Fruit fly (Drosophila melanogaster) whole organism, embryonic: ENCODE measurements around the gene Exo70.

Source experiments
- Abd-B ChIP-seq: fragments of 200-800 bp; sonication (Bioruptor generic); optimal IDR thresholded peaks from 2 replicates; lab custom pipeline; 2018; ENCODE audit warnings: missing biosample characterization, mild to moderate bottlenecking, missing genetic modification characterization, moderate library complexity
- Atf3 ChIP-seq: fragments of 200-800 bp; sonication (Bioruptor generic); optimal IDR thresholded peaks from 3 replicates; lab custom pipeline; 2016; ENCODE audit warnings: missing biosample characterization, missing genetic modification characterization
- CG11560 ChIP-seq: fragments of 200-800 bp; sonication (Bioruptor generic); IDR thresholded peaks from 3 replicates; pipeline ENCODE4 v1.3.6; 2022; ENCODE audit warnings: missing biosample characterization, missing genetic modification characterization
- CG12942 ChIP-seq: fragments of 200-800 bp; sonication (Bioruptor generic); optimal IDR thresholded peaks from 3 replicates; lab custom pipeline; 2016; ENCODE audit warnings: missing biosample characterization, missing genetic modification characterization
- CG13424 ChIP-seq: fragments of 200-800 bp; sonication (Bioruptor generic); optimal IDR thresholded peaks from 2 replicates; lab custom pipeline; 2019; ENCODE audit warnings: missing biosample characterization, mild to moderate bottlenecking, missing genetic modification characterization, moderate library complexity
- CG13624 ChIP-seq: fragments of 200-800 bp; sonication (Bioruptor generic); optimal IDR thresholded peaks from 2 replicates; lab custom pipeline; 2016; ENCODE audit warnings: missing biosample characterization, missing genetic modification characterization
- CG15514 ChIP-seq: fragments of 200-800 bp; sonication (Bioruptor generic); optimal IDR thresholded peaks from 3 replicates; lab custom pipeline; 2017; ENCODE audit warnings: missing biosample characterization, missing genetic modification characterization, mild to moderate bottlenecking, moderate library complexity, missing genetic modification reagents
- CG1602 ChIP-seq: fragments of 200-800 bp; sonication (Bioruptor generic); optimal IDR thresholded peaks from 3 replicates; lab custom pipeline; 2016; ENCODE audit warnings: missing biosample characterization, missing genetic modification characterization
- CG17328 ChIP-seq: fragments of 200-800 bp; sonication (Bioruptor generic); IDR thresholded peaks from 2 replicates; pipeline ENCODE4 v1.3.6; 2022; ENCODE audit warnings: missing biosample characterization, missing genetic modification characterization
- CG18262 ChIP-seq: fragments of 200-800 bp; optimal IDR thresholded peaks from 3 replicates; lab custom pipeline; 2019; ENCODE audit warnings: missing biosample characterization, mild to moderate bottlenecking, missing genetic modification characterization, moderate library complexity
- CG18619 ChIP-seq: fragments of 200-800 bp; sonication (Bioruptor generic); optimal IDR thresholded peaks from 3 replicates; lab custom pipeline; 2017; ENCODE audit warnings: missing biosample characterization, mild to moderate bottlenecking, missing genetic modification characterization
- CG2129 ChIP-seq: fragments of 200-800 bp; sonication (Bioruptor generic); IDR thresholded peaks from 2 replicates; pipeline ENCODE4 v1.3.6; 2022; ENCODE audit warnings: missing biosample characterization, missing genetic modification characterization; ENCODE audit not compliant: partially characterized antibody
- CG2199 ChIP-seq: fragments of 200-800 bp; sonication (Bioruptor generic); IDR thresholded peaks from 3 replicates; pipeline ENCODE4 v1.3.6; 2022; ENCODE audit warnings: missing biosample characterization, missing genetic modification characterization
- CG2678 ChIP-seq: fragments of 200-800 bp; sonication (Bioruptor generic); optimal IDR thresholded peaks from 3 replicates; lab custom pipeline; 2019; ENCODE audit warnings: missing biosample characterization, mild to moderate bottlenecking, missing genetic modification characterization, moderate library complexity
- CG4328 ChIP-seq: fragments of 200-800 bp; sonication (Bioruptor generic); optimal IDR thresholded peaks from 3 replicates; lab custom pipeline; 2017; ENCODE audit warnings: missing biosample characterization, missing genetic modification reagents, missing genetic modification characterization
- CG4854 ChIP-seq: fragments of 200-800 bp; sonication (Bioruptor generic); optimal IDR thresholded peaks from 2 replicates; lab custom pipeline; 2016; ENCODE audit warnings: missing biosample characterization, missing genetic modification characterization, inconsistent platforms
- CG5953 ChIP-seq: fragments of 200-800 bp; sonication (Bioruptor generic); IDR thresholded peaks from 2 replicates; pipeline ENCODE4 v1.3.6; 2022; ENCODE audit warnings: missing biosample characterization, missing genetic modification characterization
- CG6175 ChIP-seq: fragments of 200-800 bp; sonication (Bioruptor generic); IDR thresholded peaks from 3 replicates; pipeline ENCODE4 v1.3.6; 2022; ENCODE audit warnings: missing biosample characterization, missing genetic modification characterization
- CG6854 ChIP-seq: fragments of 200-800 bp; sonication (Bioruptor generic); optimal IDR thresholded peaks from 3 replicates; lab custom pipeline; 2017; ENCODE audit warnings: missing biosample characterization, mild to moderate bottlenecking, missing genetic modification characterization
- CG7271 ChIP-seq: fragments of 200-800 bp; sonication (Bioruptor generic); optimal IDR thresholded peaks from 2 replicates; lab custom pipeline; 2018; ENCODE audit warnings: missing biosample characterization, mild to moderate bottlenecking, missing genetic modification characterization, moderate library complexity
- CG9817 ChIP-seq: fragments of 200-800 bp; sonication (Bioruptor generic); optimal IDR thresholded peaks from 2 replicates; lab custom pipeline; 2018; ENCODE audit warnings: missing biosample characterization, mild to moderate bottlenecking, missing genetic modification characterization, moderate library complexity
- D ChIP-seq, 2 experiments: fragments of 200-800 bp in 1 of 2; fragments of >200 bp in 1 of 2; sonication (Bioruptor generic) in 1 of 2; optimal IDR thresholded peaks; 2 replicates in 1 of 2; 3 replicates in 1 of 2; lab custom pipeline; 2017; ENCODE audit warnings: mild to moderate bottlenecking in 1 of 2, missing biosample characterization in 1 of 2, missing genetic modification characterization in 1 of 2, missing genetic modification reagents in 1 of 2
- Dip2 ChIP-seq: fragments of 200-800 bp; sonication (Bioruptor generic); IDR thresholded peaks from 2 replicates; pipeline ENCODE4 v1.3.6; 2022; ENCODE audit warnings: missing biosample characterization, missing genetic modification characterization
- H2.0 ChIP-seq: fragments of 200-800 bp; sonication (Bioruptor generic); IDR thresholded peaks from 2 replicates; pipeline ENCODE4 v1.3.6; 2022; ENCODE audit warnings: missing biosample characterization, missing genetic modification characterization
- HmgD ChIP-seq: fragments of 200-800 bp; sonication (Bioruptor generic); optimal IDR thresholded peaks from 3 replicates; lab custom pipeline; 2016; ENCODE audit warnings: missing biosample characterization, missing genetic modification characterization
- Lhr ChIP-seq: fragments of 200-800 bp; sonication (Bioruptor generic); optimal IDR thresholded peaks from 3 replicates; lab custom pipeline; 2017; ENCODE audit warnings: mild to moderate bottlenecking, missing biosample characterization, missing genetic modification reagents, missing genetic modification characterization
- Meics ChIP-seq: fragments of 200-800 bp; sonication (Bioruptor generic); optimal IDR thresholded peaks from 2 replicates; lab custom pipeline; 2017; ENCODE audit warnings: missing biosample characterization, mild to moderate bottlenecking, missing genetic modification characterization
- Poxn ChIP-seq: fragments of 200-800 bp; sonication (Bioruptor generic); IDR thresholded peaks from 2 replicates; pipeline ENCODE4 v1.3.6; 2022; ENCODE audit warnings: missing biosample characterization, missing genetic modification characterization
- ara ChIP-seq: fragments of 200-800 bp; sonication (Bioruptor generic); IDR thresholded peaks from 2 replicates; pipeline ENCODE4 v1.3.6; 2022; ENCODE audit warnings: missing biosample characterization, missing genetic modification characterization
- ato ChIP-seq: fragments of 200-800 bp; sonication (Bioruptor generic); IDR thresholded peaks from 2 replicates; pipeline ENCODE4 v1.3.6; 2022; ENCODE audit warnings: missing biosample characterization, missing genetic modification characterization; ENCODE audit not compliant: partially characterized antibody
- chm ChIP-seq: fragments of 200-800 bp; sonication (Bioruptor generic); IDR thresholded peaks from 2 replicates; pipeline ENCODE4 v1.3.6; 2022; ENCODE audit warnings: missing biosample characterization, missing genetic modification characterization
- crc ChIP-seq: fragments of 200-800 bp; sonication (Bioruptor generic); optimal IDR thresholded peaks from 2 replicates; lab custom pipeline; 2016; ENCODE audit warnings: missing biosample characterization, missing genetic modification characterization
- croc ChIP-seq: fragments of 200-800 bp; sonication (Bioruptor generic); conservative IDR thresholded peaks from 3 replicates; pipeline ENCODE4 v1.3.6; 2022; ENCODE audit warnings: missing biosample characterization, missing genetic modification characterization
- crp ChIP-seq, 2 experiments: fragments of 200-800 bp; sonication (Bioruptor generic); optimal IDR thresholded peaks; 2 replicates in 1 of 2; 3 replicates in 1 of 2; lab custom pipeline; 2017; ENCODE audit warnings: missing biosample characterization in 2 of 2, missing genetic modification characterization in 2 of 2, mild to moderate bottlenecking in 1 of 2, moderate library complexity in 1 of 2
- dati ChIP-seq: fragments of 200-800 bp; sonication (Bioruptor generic); IDR thresholded peaks from 2 replicates; pipeline ENCODE4 v1.3.6; 2022; ENCODE audit warnings: missing biosample characterization, missing genetic modification characterization
- eyg ChIP-seq: fragments of 200-800 bp; sonication (Bioruptor generic); optimal IDR thresholded peaks from 3 replicates; lab custom pipeline; 2016; ENCODE audit warnings: missing biosample characterization, missing genetic modification characterization
- gro ChIP-seq: fragments of 200-800 bp; sonication (Bioruptor generic); optimal IDR thresholded peaks from 2 replicates; lab custom pipeline; 2016; ENCODE audit warnings: missing biosample characterization, missing genetic modification characterization
- gt ChIP-seq: fragments of 200-800 bp; sonication (Bioruptor generic); IDR thresholded peaks from 2 replicates; pipeline ENCODE4 v1.3.6; 2022; ENCODE audit warnings: missing biosample characterization, missing genetic modification characterization
- h ChIP-seq: fragments of >200 bp; optimal IDR thresholded peaks from 2 replicates; lab custom pipeline; 2017
- insv ChIP-seq, 2 experiments: fragments of 200-800 bp; sonication (Bioruptor generic); optimal IDR thresholded peaks; 3 replicates each; lab custom pipeline; 2016 to 2018; ENCODE audit warnings: missing biosample characterization in 2 of 2, missing genetic modification characterization in 2 of 2
- inv ChIP-seq: fragments of 200-800 bp; sonication (Bioruptor generic); IDR thresholded peaks from 2 replicates; pipeline ENCODE4 v1.3.6; 2022; ENCODE audit warnings: missing biosample characterization, missing genetic modification characterization; ENCODE audit not compliant: partially characterized antibody
- nerfin-1 ChIP-seq: fragments of 200-800 bp; sonication (Bioruptor generic); optimal IDR thresholded peaks from 3 replicates; lab custom pipeline; 2019; ENCODE audit warnings: missing biosample characterization, mild to moderate bottlenecking, missing genetic modification characterization, moderate library complexity
- nmo ChIP-seq: fragments of 200-800 bp; sonication (Bioruptor generic); optimal IDR thresholded peaks from 2 replicates; lab custom pipeline; 2018; ENCODE audit warnings: missing biosample characterization, mild to moderate bottlenecking, missing genetic modification characterization, moderate library complexity
- pnt ChIP-seq: fragments of 200-800 bp; sonication (Bioruptor generic); optimal IDR thresholded peaks from 3 replicates; lab custom pipeline; 2016; ENCODE audit warnings: missing biosample characterization, missing genetic modification characterization
- psq ChIP-seq: fragments of 200-800 bp; sonication (Bioruptor generic); optimal IDR thresholded peaks from 2 replicates; lab custom pipeline; 2017; ENCODE audit warnings: missing biosample characterization, missing genetic modification characterization
- schlank ChIP-seq: fragments of 200-800 bp; sonication (Bioruptor generic); optimal IDR thresholded peaks from 2 replicates; lab custom pipeline; 2018; ENCODE audit warnings: missing biosample characterization, mild to moderate bottlenecking, missing genetic modification characterization
- sna ChIP-seq: fragments of 200-800 bp; sonication (Bioruptor generic); IDR thresholded peaks from 2 replicates; pipeline ENCODE4 v1.3.6; 2022; ENCODE audit warnings: missing biosample characterization, missing genetic modification characterization; ENCODE audit not compliant: partially characterized antibody
- tin ChIP-seq: fragments of 200-800 bp; sonication (Bioruptor generic); optimal IDR thresholded peaks from 3 replicates; lab custom pipeline; 2016; ENCODE audit warnings: missing biosample characterization, missing genetic modification characterization
- trem ChIP-seq: fragments of 200-800 bp; optimal IDR thresholded peaks from 3 replicates; lab custom pipeline; 2019; ENCODE audit warnings: missing biosample characterization, mild to moderate bottlenecking, missing genetic modification characterization, moderate library complexity
- wek ChIP-seq: fragments of 200-800 bp; sonication (Bioruptor generic); optimal IDR thresholded peaks from 3 replicates; lab custom pipeline; 2018; ENCODE audit warnings: missing biosample characterization, mild to moderate bottlenecking, missing genetic modification characterization, moderate library complexity

The Exo70 gene

DNA sequence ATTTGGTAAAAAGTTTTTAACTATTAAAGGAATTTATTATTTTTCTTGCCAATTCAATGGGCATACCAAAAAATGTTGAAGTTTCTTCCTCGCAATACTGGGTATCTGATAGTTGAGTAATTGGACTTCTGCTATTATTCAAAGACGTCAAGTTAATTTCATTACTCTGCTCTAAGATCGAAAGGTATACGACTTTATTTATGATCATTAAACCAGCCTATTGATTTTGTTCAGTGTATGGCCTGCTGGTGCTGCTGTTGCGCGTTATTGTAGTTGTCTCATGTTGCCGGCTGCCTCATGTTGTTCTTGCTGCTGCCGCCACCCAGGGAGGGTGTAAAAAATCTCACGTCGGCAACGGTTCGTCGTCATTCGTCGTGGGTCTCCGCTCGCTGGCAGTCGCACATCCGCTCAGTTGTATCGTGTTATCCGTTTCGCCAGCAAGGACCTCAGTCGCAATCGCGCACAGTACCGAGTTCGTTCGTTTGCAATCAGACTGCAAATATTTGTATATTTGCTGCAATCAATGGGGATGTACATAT, 16.0 kb upstream of the Exo70 start, which contains the start of gene CG7120 (continued):
- TF ChIP-seq CG7271 (no peak), psq (GFP tag; lab: Kevin White, UChicago) (no peak), insv (GFP tag; optimal IDR thresholded peaks at IDR 0.05; lab: Kevin White, UChicago) (no peak), HmgD (GFP tag; lab: Kevin White, UChicago) (peak; percentile 7), sna (GFP tag; lab: Robert Waterston, UW) (no peak), tin (GFP tag; lab: Kevin White, UChicago) (peak; percentile 28), Abd-B (GFP tag; lab: Kevin White, UChicago) (no peak), CG17328 (peak; percentile 56), ara (peak; percentile 43), Dip2 (GFP tag; lab: Robert Waterston, UW) (no peak), wek (GFP tag; lab: Kevin White, UChicago) (no peak), eyg (GFP tag; lab: Kevin White, UChicago) (no peak), CG6854 (GFP tag; lab: Kevin White, UChicago) (no peak), CG11560 (tag; lab: Robert Waterston, UW) (no peak), Atf3 (GFP tag; lab: Kevin White, UChicago) (no peak), D (optimal IDR thresholded peaks at IDR 0.05; lab: Kevin White, UChicago) (no peak), D (GFP tag; optimal IDR thresholded peaks at IDR 0.05; lab: Kevin White, UChicago) (peak; percentile 62), CG9817 (tag; lab: Kevin White, UChicago) (peak; percentile 26), CG12942 (GFP tag; lab: Kevin White, UChicago) (peak; percentile 14), trem (tag; lab: Kevin White, UChicago) (peak; percentile 20), Meics (GFP tag; lab: Kevin White, UChicago) (peak; percentile 50), CG18619 (peak; percentile 48), CG2678 (tag; lab: Kevin White, UChicago) (no peak), CG4854 (GFP tag; lab: Kevin White, UChicago) (no peak), gro (GFP tag; lab: Kevin White, UChicago) (no peak), CG2199 (no peak), dati (no peak), CG1602 (GFP tag; lab: Kevin White, UChicago) (peak; percentile 39), CG15514 (GFP tag; lab: Kevin White, UChicago) (peak; percentile 37), ato (no peak), CG13424 (tag; lab: Kevin White, UChicago) (peak; percentile 54), CG18262 (peak; percentile 68), H2.0 (GFP tag; lab: Robert Waterston, UW) (no peak), crp (GFP tag; optimal IDR thresholded peaks at IDR 0.05; lab: Kevin White, UChicago) (no peak), CG2129 (GFP tag; lab: Robert Waterston, UW) (no peak), h (no peak), CG6175 (GFP tag; lab: Robert Waterston, UW) (no peak), nmo (GFP tag; lab: Kevin White, UChicago) (peak; percentile 70), CG5953 (no peak), inv (GFP tag; lab: Robert Waterston, UW) (no peak), nerfin-1 (tag; lab: Kevin White, UChicago) (peak; percentile 65), schlank (tag; lab: Kevin White, UChicago) (no peak), Poxn (GFP tag; lab: Robert Waterston, UW) (no peak), croc (GFP tag; lab: Robert Waterston, UW) (peak; percentile 29; the same call in 1 of the 3 replicates), crc (GFP tag; lab: Kevin White, UChicago) (no peak), chm (GFP tag; lab: Robert Waterston, UW) (peak; percentile 47; the same call in 1 of the 2 replicates), Lhr (GFP tag; lab: Kevin White, UChicago) (no peak), pnt (GFP tag; lab: Kevin White, UChicago) (no peak), CG13624 (GFP tag; lab: Kevin White, UChicago) (no peak), CG4328 (GFP tag; lab: Kevin White, UChicago) (no peak), gt (GFP tag; lab: Robert Waterston, UW) (no peak)
